Worm (Caenorhabditis elegans): ENCODE data around the gene srj-32.

The srj-32 gene

DNA sequence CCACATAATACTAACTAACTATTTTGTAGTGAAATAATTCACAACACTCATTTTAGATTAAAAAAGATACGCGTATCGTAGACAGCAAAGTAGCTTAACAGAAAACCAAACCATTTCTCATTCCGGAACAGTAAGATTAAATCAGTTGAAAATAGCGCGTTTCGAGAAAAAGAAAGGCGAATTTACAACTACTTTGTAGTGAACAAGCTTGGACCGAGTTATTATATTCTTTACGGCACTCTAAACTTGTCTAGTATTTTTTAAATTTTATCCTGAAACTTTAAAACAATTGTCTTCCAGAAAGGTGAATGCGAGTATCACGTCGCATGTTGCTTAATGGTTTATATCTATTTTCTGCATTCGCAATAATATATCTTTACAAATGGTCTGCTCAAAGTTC, 18.1 kb downstream of the srj-32 start, which contains the start of gene C13A2.4:
Gene C13A2.4, plus strand, starts transcription at position 301 of the 400 bp plus-strand sequence.
- TF ChIP-seq fkh-10 (GFP tag; optimal IDR thresholded peaks at IDR 0.05) (no peak), jun-1 (tag; optimal IDR thresholded peaks at IDR 0.05) (no peak), nhr-76 (tag; optimal IDR thresholded peaks at IDR 0.05) (no peak), ZK546.5 (tag; optimal IDR thresholded peaks at IDR 0.05) (no peak), nfya-1 (tag; optimal IDR thresholded peaks at IDR 0.05; ENCODE audit: insufficient read depth) (no peak), daf-12 (tag; optimal IDR thresholded peaks at IDR 0.05) (no peak), fkh-2 (tag; optimal IDR thresholded peaks at IDR 0.05) (no peak), elt-2 (tag; optimal IDR thresholded peaks at IDR 0.05) (no peak), ceh-9 (tag; optimal IDR thresholded peaks at IDR 0.05) (no peak), hmg-11 (tag; optimal IDR thresholded peaks at IDR 0.05) (no peak), mdl-1 (tag; optimal IDR thresholded peaks at IDR 0.05) (no peak), nhr-43 (tag; optimal IDR thresholded peaks at IDR 0.05; ENCODE audit: poor library complexity, severe bottlenecking) (no peak), eor-1 (tag; optimal IDR thresholded peaks at IDR 0.05) (no peak), elt-3 (tag; optimal IDR thresholded peaks at IDR 0.05) (no peak), pqm-1 (tag; optimal IDR thresholded peaks at IDR 0.05) (no peak), ceh-82 (tag; optimal IDR thresholded peaks at IDR 0.05) (no peak), egl-27 (tag; optimal IDR thresholded peaks at IDR 0.05) (no peak), unc-39 (tag; optimal IDR thresholded peaks at IDR 0.05) (no peak)

DNA sequence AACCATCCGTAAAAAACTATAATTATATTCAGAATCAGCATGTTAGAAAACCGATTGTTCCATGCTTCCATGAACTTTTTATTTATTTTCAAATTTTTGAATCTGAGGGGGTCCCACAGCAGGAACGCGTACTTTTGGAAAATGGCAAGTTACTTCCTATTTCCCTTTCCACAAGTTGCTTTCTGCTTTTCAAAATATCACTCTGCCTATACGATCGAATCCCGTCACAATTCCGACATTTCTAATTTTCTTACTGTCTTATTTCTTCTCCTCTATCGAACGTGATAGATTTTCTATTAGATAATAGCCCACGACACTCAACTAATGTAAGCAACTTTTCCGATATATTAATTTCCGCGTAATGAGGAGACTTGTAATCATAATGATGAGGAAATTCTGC, 21.7 kb downstream of the srj-32 start, which contains the start of gene C13A2.5:
Gene C13A2.5, plus strand, starts transcription at position 301 of the 400 bp plus-strand sequence.
- TF ChIP-seq nhr-237 (tag; optimal IDR thresholded peaks at IDR 0.05) (no peak), fos-1 (tag; optimal IDR thresholded peaks at IDR 0.05) (no peak), nhr-11 (tag; optimal IDR thresholded peaks at IDR 0.05) (no peak), ceh-9 (tag; optimal IDR thresholded peaks at IDR 0.05) (no peak), mdl-1 (tag; optimal IDR thresholded peaks at IDR 0.05) (no peak), sea-2 (GFP tag; optimal IDR thresholded peaks at IDR 0.05) (no peak), tbx-2 (tag; optimal IDR thresholded peaks at IDR 0.05) (no peak), unc-39 (tag; optimal IDR thresholded peaks at IDR 0.05) (no peak), fkh-2 (tag; optimal IDR thresholded peaks at IDR 0.05) (no peak), fkh-10 (GFP tag; optimal IDR thresholded peaks at IDR 0.05) (no peak), nhr-12 (tag; optimal IDR thresholded peaks at IDR 0.05) (no peak), pqm-1 (tag; optimal IDR thresholded peaks at IDR 0.05) (no peak), nhr-28 (tag; optimal IDR thresholded peaks at IDR 0.05) (no peak)

- TF ChIP-seq hmg-11 (tag; optimal IDR thresholded peaks at IDR 0.05) (no peak), tbx-2 (tag; optimal IDR thresholded peaks at IDR 0.05) (no peak), R02D3.7 (tag; optimal IDR thresholded peaks at IDR 0.05) (no peak), ama-1 (optimal IDR thresholded peaks at IDR 0.05) (no peak), lin-39 (tag; optimal IDR thresholded peaks at IDR 0.05) (no peak), egl-27 (tag; optimal IDR thresholded peaks at IDR 0.05) (no peak), lin-15B (tag; optimal IDR thresholded peaks at IDR 0.05) (no peak), elt-3 (tag; optimal IDR thresholded peaks at IDR 0.05) (no peak), ceh-9 (tag; optimal IDR thresholded peaks at IDR 0.05) (no peak), nhr-237 (tag; optimal IDR thresholded peaks at IDR 0.05) (no peak), nhr-28 (tag; optimal IDR thresholded peaks at IDR 0.05) (no peak), jun-1 (tag; optimal IDR thresholded peaks at IDR 0.05) (no peak), ztf-11 (tag; optimal IDR thresholded peaks at IDR 0.05) (no peak), unc-62 (GFP tag; optimal IDR thresholded peaks at IDR 0.05) (no peak), mml-1 (tag; optimal IDR thresholded peaks at IDR 0.05) (no peak)
These were observed 22.2 kb downstream of the srj-32 start, which contains the start of gene C13A2.10 for ce11 chrV:7274992-7275391. Gene C13A2.10, minus strand, starts transcription at chrV:7275092.

DNA sequence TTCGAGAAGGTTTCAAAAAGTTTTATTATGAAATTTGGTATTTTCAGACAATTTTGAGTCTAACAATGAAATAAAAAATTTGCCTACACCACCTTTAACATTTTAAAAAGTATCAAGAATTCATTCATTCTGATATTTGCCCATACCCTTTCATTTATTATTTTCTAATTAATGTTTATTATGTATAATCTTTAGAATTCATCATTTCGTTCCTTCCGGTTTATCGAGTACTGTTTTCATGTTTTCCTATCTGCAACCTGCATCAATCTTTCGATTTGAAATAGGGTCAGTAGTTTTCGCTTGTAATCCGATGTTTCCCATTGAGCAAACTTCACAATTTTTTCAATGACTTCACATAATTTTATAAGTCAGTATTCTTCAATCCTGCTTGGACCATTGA, 27.8 kb downstream of the srj-32 start, which contains the start of gene C13A2.6:
Gene C13A2.6, plus strand, starts transcription at position 301 of the 400 bp plus-strand sequence.
- TF ChIP-seq unc-39 (tag; optimal IDR thresholded peaks at IDR 0.05) (no peak), lin-39 (tag; optimal IDR thresholded peaks at IDR 0.05) (no peak), daf-12 (tag; optimal IDR thresholded peaks at IDR 0.05) (no peak), nhr-76 (tag; optimal IDR thresholded peaks at IDR 0.05) (no peak), nfya-1 (tag; optimal IDR thresholded peaks at IDR 0.05; ENCODE audit: insufficient read depth) (no peak), ceh-9 (tag; optimal IDR thresholded peaks at IDR 0.05) (no peak), ZK546.5 (tag; optimal IDR thresholded peaks at IDR 0.05) (no peak), ama-1 (optimal IDR thresholded peaks at IDR 0.05) (no peak), sea-2 (GFP tag; optimal IDR thresholded peaks at IDR 0.05) (no peak), tbx-2 (tag; optimal IDR thresholded peaks at IDR 0.05) (no peak)

- no peak for TF ChIP-seq sea-2 (GFP tag; optimal IDR thresholded peaks at IDR 0.05)
- no peak for TF ChIP-seq pha-4 (tag; optimal IDR thresholded peaks at IDR 0.05)
- TF ChIP-seq nhr-23 (tag; optimal IDR thresholded peaks at IDR 0.05), result no peak
- TF ChIP-seq pqm-1 (tag; optimal IDR thresholded peaks at IDR 0.05), result no peak
These were observed 31.1 kb downstream of the srj-32 start, which contains the start of gene C13A2.7 for ce11 chrV:7266021-7266420. Gene C13A2.7, plus strand, starts transcription at chrV:7266321.
